Worm (Caenorhabditis elegans) whole organism, L3 larva: ENCODE results near the gene arl-8.

ENCODE experiments used
- aly-2 ChIP-seq: fragments of 150-350 bp; optimal IDR thresholded peaks from 2 replicates; lab custom pipeline; 2014; ENCODE audit warnings: missing biosample characterization, missing genetic modification characterization
- ama-1 ChIP-seq: fragments of 150-350 bp; optimal IDR thresholded peaks from 2 replicates; lab custom pipeline; 2018
- ceh-28 ChIP-seq: fragments of 150-350 bp; optimal IDR thresholded peaks from 2 replicates; lab custom pipeline; 2014; ENCODE audit warnings: missing biosample characterization, missing genetic modification reagents, missing genetic modification characterization
- elt-2 ChIP-seq: sonication (generic microtip); optimal IDR thresholded peaks from 2 replicates; lab custom pipeline; 2016; ENCODE audit warnings: missing genetic modification reagents, mild to moderate bottlenecking, missing genetic modification characterization, missing compliant biosample characterization
- mdl-1 ChIP-seq: fragments of 150-350 bp; optimal IDR thresholded peaks from 2 replicates; lab custom pipeline; 2014; ENCODE audit warnings: missing biosample characterization, missing genetic modification characterization
- nhr-67 ChIP-seq: fragments of 150-350 bp; optimal IDR thresholded peaks from 2 replicates; lab custom pipeline; 2014; ENCODE audit warnings: missing biosample characterization, missing genetic modification characterization
- nhr-77 ChIP-seq: fragments of 150-350 bp; optimal IDR thresholded peaks from 2 replicates; lab custom pipeline; 2014; ENCODE audit warnings: missing biosample characterization, missing genetic modification characterization
- snpc-4 ChIP-seq: fragments of 150-350 bp; optimal IDR thresholded peaks from 2 replicates; lab custom pipeline; 2014; ENCODE audit warnings: missing biosample characterization, missing genetic modification characterization
- unc-39 ChIP-seq: sonication (generic microtip); optimal IDR thresholded peaks from 4 replicates; lab custom pipeline; 2017; ENCODE audit warnings: missing biosample characterization, missing genetic modification characterization

- TF ChIP-seq nhr-77 (tag; lab: Kevin White, UChicago) (no peak), unc-39 (tag; lab: Kevin White, UChicago) (no peak), aly-2 (tag; lab: Kevin White, UChicago) (no peak), ceh-28 (tag; lab: Kevin White, UChicago) (no peak), mdl-1 (tag; lab: Kevin White, UChicago) (no peak), nhr-67 (tag; lab: Kevin White, UChicago) (no peak), elt-2 (no peak), ama-1 (lab: Kevin White, UChicago) (no peak), snpc-4 (tag; lab: Kevin White, UChicago) (no peak)
Observed at ce11 chrIV:14782211-14782610, 15.7 kb upstream of the arl-8 start, which contains the start of gene Y57G11C.1130.
